Worm (Caenorhabditis elegans) whole organism, L4/young adult: ENCODE measurements around the gene srbc-22.

Experiments
- W03F9.2 ChIP-seq: fragments of 150-350 bp; optimal IDR thresholded peaks from 2 replicates; lab custom pipeline; 2014; ENCODE audit warnings: missing biosample characterization, missing genetic modification characterization
- dao-5 ChIP-seq: sonication (generic microtip); optimal IDR thresholded peaks from 2 replicates; lab custom pipeline; 2016; ENCODE audit warnings: missing genotype, missing genetic modification characterization, moderate library complexity, missing compliant biosample characterization

ce11 chrV:2191122-2191521, 34.2 kb downstream of the srbc-22 start, which contains the start of gene srbc-42:
- TF ChIP-seq W03F9.2, result no peak
- TF ChIP-seq dao-5 (tag; lab: Kevin White, UChicago), result no peak
